Fruit fly (Drosophila melanogaster) whole organism, embryonic: ENCODE data around the gene CheA7a.

ENCODE experiments used
- CG11504 ChIP-seq: fragments of 200-800 bp; sonication (Bioruptor generic); optimal IDR thresholded peaks from 3 replicates; lab custom pipeline; 2019; ENCODE audit warnings: missing biosample characterization, mild to moderate bottlenecking, missing genetic modification characterization, moderate library complexity
- CG12391 ChIP-seq: fragments of 200-800 bp; sonication (Bioruptor generic); optimal IDR thresholded peaks from 3 replicates; lab custom pipeline; 2018; ENCODE audit warnings: missing biosample characterization, mild to moderate bottlenecking, missing genetic modification characterization, moderate library complexity
- CG15073 ChIP-seq: fragments of 200-800 bp; sonication (Bioruptor generic); optimal IDR thresholded peaks from 2 replicates; lab custom pipeline; 2016; ENCODE audit warnings: missing biosample characterization, missing genetic modification characterization
- CG15601 ChIP-seq: fragments of 200-800 bp; sonication (Bioruptor generic); optimal IDR thresholded peaks from 3 replicates; lab custom pipeline; 2019; ENCODE audit warnings: missing biosample characterization, mild to moderate bottlenecking, missing genetic modification characterization, moderate library complexity
- CG2712 ChIP-seq: fragments of 200-800 bp; optimal IDR thresholded peaks from 3 replicates; lab custom pipeline; 2019; ENCODE audit warnings: missing biosample characterization, mild to moderate bottlenecking, missing genetic modification characterization, moderate library complexity
- CG31441 ChIP-seq: fragments of 200-800 bp; sonication (Bioruptor generic); IDR thresholded peaks from 2 replicates; pipeline ENCODE4 v1.3.6; 2022; ENCODE audit warnings: missing biosample characterization, missing genetic modification characterization
- CG32772 ChIP-seq: fragments of 200-800 bp; sonication (Bioruptor generic); IDR thresholded peaks from 2 replicates; pipeline ENCODE4 v1.3.6; 2022; ENCODE audit warnings: missing biosample characterization, missing genetic modification characterization
- CG3281 ChIP-seq: fragments of 200-800 bp; sonication (Bioruptor generic); optimal IDR thresholded peaks from 3 replicates; lab custom pipeline; 2017; ENCODE audit warnings: missing biosample characterization, mild to moderate bottlenecking, missing genetic modification characterization
- CG3995 ChIP-seq: fragments of 200-800 bp; sonication (Bioruptor generic); optimal IDR thresholded peaks from 3 replicates; lab custom pipeline; 2016; ENCODE audit warnings: missing biosample characterization, missing genetic modification characterization
- CG6813 ChIP-seq: fragments of 200-800 bp; sonication (Bioruptor generic); optimal IDR thresholded peaks from 2 replicates; lab custom pipeline; 2017; ENCODE audit warnings: missing biosample characterization, missing genetic modification characterization, mild to moderate bottlenecking, moderate library complexity, missing genetic modification reagents
- CG8089 ChIP-seq: fragments of 200-800 bp; sonication (Bioruptor generic); optimal IDR thresholded peaks from 3 replicates; lab custom pipeline; 2016; ENCODE audit warnings: missing biosample characterization, missing genetic modification characterization
- CG8281 ChIP-seq: fragments of 200-800 bp; sonication (Bioruptor generic); optimal IDR thresholded peaks from 2 replicates; lab custom pipeline; 2018; ENCODE audit warnings: missing biosample characterization, mild to moderate bottlenecking, missing genetic modification characterization, moderate library complexity
- CG8478 ChIP-seq: fragments of >200 bp; optimal IDR thresholded peaks from 2 replicates; lab custom pipeline; 2018
- Camta ChIP-seq: fragments of 200-800 bp; sonication (Bioruptor generic); optimal IDR thresholded peaks from 2 replicates; lab custom pipeline; 2016; ENCODE audit warnings: missing biosample characterization, missing genetic modification characterization
- D19A ChIP-seq: fragments of 200-800 bp; optimal IDR thresholded peaks from 3 replicates; lab custom pipeline; 2019; ENCODE audit warnings: missing biosample characterization, mild to moderate bottlenecking, missing genetic modification characterization, moderate library complexity
- Dfd ChIP-seq, 2 experiments: fragments of >200 bp; optimal IDR thresholded peaks; 2 replicates each; lab custom pipeline; 2017; ENCODE audit warnings: missing biosample characterization in 2 of 2, missing genetic modification characterization in 2 of 2
- Dll ChIP-seq: fragments of 200-800 bp; sonication (Bioruptor generic); IDR thresholded peaks from 4 replicates; pipeline ENCODE4 v1.3.6; 2022; ENCODE audit warnings: missing biosample characterization, missing genetic modification characterization; ENCODE audit not compliant: partially characterized antibody
- Ets97D ChIP-seq: fragments of 200-800 bp; sonication (Bioruptor generic); optimal IDR thresholded peaks from 3 replicates; lab custom pipeline; 2016; ENCODE audit warnings: missing biosample characterization, missing genetic modification characterization
- HHEX ChIP-seq: fragments of 200-800 bp; sonication (Bioruptor generic); optimal IDR thresholded peaks from 3 replicates; lab custom pipeline; 2017; ENCODE audit warnings: missing biosample characterization, mild to moderate bottlenecking, missing genetic modification characterization, missing genetic modification reagents
- HLH4C ChIP-seq: fragments of 200-800 bp; sonication (Bioruptor generic); IDR thresholded peaks from 3 replicates; pipeline ENCODE4 v1.3.6; 2022; ENCODE audit warnings: missing biosample characterization, missing genetic modification characterization; ENCODE audit not compliant: partially characterized antibody
- Myb ChIP-seq: fragments of 200-800 bp; sonication (Bioruptor generic); optimal IDR thresholded peaks from 2 replicates; lab custom pipeline; 2016; ENCODE audit warnings: missing biosample characterization, missing genetic modification characterization
- Optix ChIP-seq: fragments of 200-800 bp; sonication (Bioruptor generic); IDR thresholded peaks from 3 replicates; pipeline ENCODE4 v1.3.6; 2022; ENCODE audit warnings: missing biosample characterization, missing genetic modification characterization
- Ptx1 ChIP-seq: fragments of 200-800 bp; sonication (Bioruptor generic); IDR thresholded peaks from 2 replicates; pipeline ENCODE4 v1.3.6; 2022; ENCODE audit warnings: missing biosample characterization, missing genetic modification characterization
- Side ChIP-seq: fragments of 200-800 bp; sonication (Bioruptor generic); optimal IDR thresholded peaks from 2 replicates; lab custom pipeline; 2016; ENCODE audit warnings: missing biosample characterization, missing genetic modification characterization
- Stat92E ChIP-seq, 3 experiments: fragments of >200 bp in 2 of 3; fragments of 200-800 bp in 1 of 3; sonication (Bioruptor generic) in 1 of 3; optimal IDR thresholded peaks; 2 replicates each; lab custom pipeline; 2017 to 2019; ENCODE audit warnings: missing biosample characterization in 3 of 3, missing genetic modification characterization in 3 of 3, mild to moderate bottlenecking in 1 of 3, moderate library complexity in 1 of 3
- bsh ChIP-seq, 2 experiments: fragments of 200-800 bp; sonication (Bioruptor generic); optimal IDR thresholded peaks; 2 replicates each; lab custom pipeline; 2017 to 2018; ENCODE audit warnings: mild to moderate bottlenecking in 2 of 2, missing biosample characterization in 2 of 2, missing genetic modification characterization in 2 of 2, moderate library complexity in 1 of 2
- dysf ChIP-seq: fragments of 200-800 bp; sonication (Bioruptor generic); IDR thresholded peaks from 3 replicates; pipeline ENCODE4 v1.3.6; 2022; ENCODE audit warnings: missing biosample characterization, missing genetic modification characterization
- ems ChIP-seq: fragments of 200-800 bp; sonication (Bioruptor generic); optimal IDR thresholded peaks from 3 replicates; lab custom pipeline; 2016; ENCODE audit warnings: missing biosample characterization, missing genetic modification characterization
- esg ChIP-seq: fragments of 200-800 bp; sonication (Bioruptor generic); conservative IDR thresholded peaks from 2 replicates; pipeline ENCODE4 v1.3.6; 2022; ENCODE audit warnings: missing biosample characterization, missing genetic modification characterization
- fd64A ChIP-seq: fragments of 200-800 bp; sonication (Bioruptor generic); optimal IDR thresholded peaks from 3 replicates; lab custom pipeline; 2018; ENCODE audit warnings: missing biosample characterization, mild to moderate bottlenecking, missing genetic modification characterization
- gsb-n ChIP-seq: fragments of 200-800 bp; sonication (Bioruptor generic); optimal IDR thresholded peaks from 3 replicates; lab custom pipeline; 2018; ENCODE audit warnings: missing biosample characterization, mild to moderate bottlenecking, missing genetic modification characterization
- ken ChIP-seq: fragments of 200-800 bp; sonication (Bioruptor generic); IDR thresholded peaks from 3 replicates; pipeline ENCODE4 v1.3.6; 2022; ENCODE audit warnings: missing biosample characterization, missing genetic modification characterization
- kni ChIP-seq: fragments of 200-800 bp; sonication (Bioruptor generic); optimal IDR thresholded peaks from 3 replicates; lab custom pipeline; 2017; ENCODE audit warnings: mild to moderate bottlenecking, missing biosample characterization, missing genetic modification reagents, missing genetic modification characterization
- knrl ChIP-seq: fragments of 200-800 bp; sonication (Bioruptor generic); IDR thresholded peaks from 3 replicates; pipeline ENCODE4 v1.3.6; 2022; ENCODE audit warnings: missing biosample characterization, missing genetic modification characterization; ENCODE audit not compliant: partially characterized antibody
- lab ChIP-seq: fragments of 200-800 bp; sonication (Bioruptor generic); optimal IDR thresholded peaks from 3 replicates; lab custom pipeline; 2017; ENCODE audit warnings: missing biosample characterization, missing genetic modification characterization, mild to moderate bottlenecking, moderate library complexity, missing genetic modification reagents
- luna ChIP-seq: fragments of 200-800 bp; sonication (Bioruptor generic); optimal IDR thresholded peaks from 2 replicates; lab custom pipeline; 2016; ENCODE audit warnings: missing biosample characterization, missing genetic modification characterization
- nerfin-2 ChIP-seq: fragments of 200-800 bp; sonication (Bioruptor generic); IDR thresholded peaks from 2 replicates; pipeline ENCODE4 v1.3.6; 2022; ENCODE audit warnings: missing biosample characterization, missing genetic modification characterization; ENCODE audit not compliant: partially characterized antibody
- nmo ChIP-seq: fragments of 200-800 bp; sonication (Bioruptor generic); optimal IDR thresholded peaks from 2 replicates; lab custom pipeline; 2018; ENCODE audit warnings: missing biosample characterization, mild to moderate bottlenecking, missing genetic modification characterization, moderate library complexity
- peb ChIP-seq: fragments of 200-800 bp; sonication (Bioruptor generic); IDR thresholded peaks from 2 replicates; pipeline ENCODE4 v1.3.6; 2022; ENCODE audit warnings: missing biosample characterization, missing genetic modification characterization
- phol ChIP-seq: fragments of 200-800 bp; sonication (Bioruptor generic); optimal IDR thresholded peaks from 3 replicates; lab custom pipeline; 2018; ENCODE audit warnings: missing biosample characterization, mild to moderate bottlenecking, missing genetic modification characterization, moderate library complexity
- row ChIP-seq: fragments of 200-800 bp; sonication (Bioruptor generic); IDR thresholded peaks from 3 replicates; pipeline ENCODE4 v1.3.6; 2022; ENCODE audit warnings: missing biosample characterization, missing genetic modification characterization
- sd ChIP-seq: fragments of 200-800 bp; sonication (Bioruptor generic); optimal IDR thresholded peaks from 3 replicates; lab custom pipeline; 2018; ENCODE audit warnings: missing biosample characterization, mild to moderate bottlenecking, missing genetic modification characterization, moderate library complexity
- so ChIP-seq: fragments of 200-800 bp; sonication (Bioruptor generic); IDR thresholded peaks from 3 replicates; pipeline ENCODE4 v1.3.6; 2022; ENCODE audit warnings: missing biosample characterization, missing genetic modification characterization
- sr ChIP-seq: fragments of 200-800 bp; sonication (Bioruptor generic); IDR thresholded peaks from 3 replicates; pipeline ENCODE4 v1.3.6; 2022; ENCODE audit warnings: missing biosample characterization, missing genetic modification characterization
- ssp ChIP-seq: fragments of 200-800 bp; sonication (Bioruptor generic); IDR thresholded peaks from 2 replicates; pipeline ENCODE4 v1.3.6; 2022; ENCODE audit warnings: missing biosample characterization, missing genetic modification characterization
- stwl ChIP-seq: fragments of 200-800 bp; sonication (Bioruptor generic); optimal IDR thresholded peaks from 3 replicates; lab custom pipeline; 2018; ENCODE audit warnings: missing biosample characterization, mild to moderate bottlenecking, missing genetic modification characterization, moderate library complexity
- tgo ChIP-seq: fragments of 200-800 bp; sonication (Bioruptor generic); IDR thresholded peaks from 3 replicates; pipeline ENCODE4 v1.3.6; 2022; ENCODE audit warnings: missing biosample characterization, missing genetic modification characterization
- tio ChIP-seq: fragments of 200-800 bp; sonication (Bioruptor generic); optimal IDR thresholded peaks from 2 replicates; lab custom pipeline; 2017; ENCODE audit warnings: missing biosample characterization, missing genetic modification characterization, inconsistent platforms
- trh ChIP-seq: fragments of 200-800 bp; sonication (Bioruptor generic); optimal IDR thresholded peaks from 2 replicates; lab custom pipeline; 2016; ENCODE audit warnings: missing biosample characterization, missing genetic modification characterization
- usp ChIP-seq: fragments of >200 bp; optimal IDR thresholded peaks from 2 replicates; lab custom pipeline; 2017; ENCODE audit warnings: missing biosample characterization, missing genetic modification characterization
- z ChIP-seq: fragments of 200-800 bp; sonication (Bioruptor generic); IDR thresholded peaks from 3 replicates; pipeline ENCODE4 v1.3.6; 2022; ENCODE audit warnings: missing biosample characterization, missing genetic modification characterization

CheA7a gene

DNA sequence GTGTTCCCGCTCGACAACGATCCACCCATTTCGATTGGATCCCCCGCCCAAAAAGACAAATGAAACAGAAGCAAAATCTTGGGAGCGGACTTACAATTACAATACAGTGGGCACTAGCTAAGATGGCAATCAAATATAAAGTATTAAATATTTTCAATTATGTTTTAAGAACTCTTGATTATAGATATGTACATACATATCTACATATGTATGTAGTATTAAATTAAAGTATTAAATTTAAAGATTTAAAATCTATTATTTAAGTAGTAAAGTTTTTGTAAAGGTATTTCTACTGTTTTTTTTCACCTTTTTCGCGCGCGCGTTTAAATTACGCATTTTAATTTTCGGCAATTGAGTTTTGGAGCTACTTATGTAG, 43.2 kb upstream of the CheA7a start:
- peak; percentile 93 for TF ChIP-seq CG2712 (tag; lab: Kevin White, UChicago)
- TF ChIP-seq HLH4C (GFP tag; lab: Robert Waterston, UW) = no peak
- TF ChIP-seq HHEX (GFP tag; lab: Kevin White, UChicago) = peak; percentile 80
- TF ChIP-seq CG12391 (tag; lab: Kevin White, UChicago) = peak; percentile 89
- TF ChIP-seq peb (GFP tag; lab: Robert Waterston, UW) = peak; percentile 38; the same call in 1 of the 2 replicates
- TF ChIP-seq esg (GFP tag; lab: Robert Waterston, UW) = peak; percentile 74
- no peak for TF ChIP-seq CG8478 (lab: Kevin White, UChicago)
- peak; percentile 77; the same call in 2 of the 3 replicates for TF ChIP-seq so
- TF ChIP-seq ems (GFP tag; lab: Kevin White, UChicago) = no peak
- TF ChIP-seq lab (GFP tag; lab: Kevin White, UChicago) = peak; percentile 83
- TF ChIP-seq kni = no peak
- peak; percentile 77 for TF ChIP-seq CG3281 (GFP tag; lab: Kevin White, UChicago)
- no peak for TF ChIP-seq CG15073 (GFP tag; lab: Kevin White, UChicago)
- TF ChIP-seq CG8089 (GFP tag; lab: Kevin White, UChicago) = no peak
- peak; percentile 63 for TF ChIP-seq ssp (GFP tag; lab: Robert Waterston, UW)
- TF ChIP-seq row (GFP tag; lab: Robert Waterston, UW) = peak; percentile 86
- peak; percentile 84 for TF ChIP-seq CG11504 (tag; lab: Kevin White, UChicago)
- no peak for TF ChIP-seq Ets97D (GFP tag; lab: Kevin White, UChicago)
- no peak for TF ChIP-seq sr (GFP tag; lab: Robert Waterston, UW)
- no peak for TF ChIP-seq luna
- peak; percentile 69 for TF ChIP-seq CG6813 (GFP tag; lab: Kevin White, UChicago)
- peak; percentile 66; the same call in 1 of the 2 replicates for TF ChIP-seq CG32772
- TF ChIP-seq CG15601 (tag; lab: Kevin White, UChicago) = peak; percentile 84
- peak; percentile 86 for TF ChIP-seq Ptx1 (GFP tag; lab: Robert Waterston, UW)
- TF ChIP-seq ken (GFP tag; lab: Robert Waterston, UW) = peak; percentile 59; the same call in 1 of the 3 replicates
- no peak for TF ChIP-seq z (GFP tag; lab: Robert Waterston, UW)
- peak; percentile 50 for TF ChIP-seq sd (tag; lab: Kevin White, UChicago)
- TF ChIP-seq trh (GFP tag; lab: Kevin White, UChicago) = no peak
- TF ChIP-seq nerfin-2 (GFP tag; lab: Robert Waterston, UW) = no peak
- TF ChIP-seq phol = peak; percentile 88
- peak; percentile 77 for TF ChIP-seq CG31441 (GFP tag; lab: Robert Waterston, UW)
- TF ChIP-seq D19A (tag; lab: Kevin White, UChicago) = peak; percentile 83
- TF ChIP-seq Side = no peak
- no peak for TF ChIP-seq fd64A (GFP tag; lab: Kevin White, UChicago)
- TF ChIP-seq CG3995 = no peak
- TF ChIP-seq tgo = peak; percentile 83
- no peak for TF ChIP-seq Dll (GFP tag; lab: Robert Waterston, UW)
- peak; percentile 2 to 87 for TF ChIP-seq bsh (GFP tag; optimal IDR thresholded peaks at IDR 0.05; lab: Kevin White, UChicago)
- TF ChIP-seq dysf (GFP tag; lab: Robert Waterston, UW) = peak; percentile 85
- TF ChIP-seq tio (GFP tag; lab: Kevin White, UChicago) = peak; percentile 58
- TF ChIP-seq gsb-n (tag; lab: Kevin White, UChicago) = peak; percentile 85
- TF ChIP-seq Stat92E (GFP tag; optimal IDR thresholded peaks at IDR 0.05; lab: Kevin White, UChicago) = no peak
- peak; percentile 32 for TF ChIP-seq CG8281 (tag; lab: Kevin White, UChicago)
- no peak for TF ChIP-seq knrl (GFP tag; lab: Robert Waterston, UW)
- TF ChIP-seq Camta (GFP tag; lab: Kevin White, UChicago) = no peak
- TF ChIP-seq Myb (GFP tag; lab: Kevin White, UChicago) = no peak
- peak; percentile 89 for TF ChIP-seq nmo (GFP tag; lab: Kevin White, UChicago)
- no peak for TF ChIP-seq stwl
- no peak for TF ChIP-seq Dfd (GFP tag; optimal IDR thresholded peaks at IDR 0.05; lab: Kevin White, UChicago)
- TF ChIP-seq Optix (GFP tag; lab: Robert Waterston, UW) = no peak
- no peak for TF ChIP-seq usp (GFP tag; lab: Kevin White, UChicago)
